Worm (Caenorhabditis elegans) whole organism, late embryonic: ENCODE results near the gene Y37E11AL.2.
A peak's percentile ranks its signal among the peaks of the same experiment; 100 is the strongest.

Experiments
- C08G9.2 ChIP-seq: sonication (generic microtip); optimal IDR thresholded peaks from 2 replicates; lab custom pipeline; 2016; ENCODE audit warnings: mild to moderate bottlenecking, missing genetic modification characterization, moderate library complexity, missing compliant biosample characterization
- F13H6.1 ChIP-seq: sonication (generic microtip); optimal IDR thresholded peaks from 2 replicates; lab custom pipeline; 2016; ENCODE audit warnings: missing genetic modification characterization, missing compliant biosample characterization
- K09A11.1 ChIP-seq: sonication (generic microtip); optimal IDR thresholded peaks from 2 replicates; lab custom pipeline; 2017; ENCODE audit warnings: antibody characterized with exemption, mild to moderate bottlenecking, missing genetic modification characterization, missing compliant biosample characterization; ENCODE audit not compliant: insufficient read depth
- T23F11.4 ChIP-seq: fragments of 200-800 bp; sonication (Bioruptor generic); optimal IDR thresholded peaks from 2 replicates; lab custom pipeline; 2018; ENCODE audit warnings: mild to moderate bottlenecking, missing genetic modification characterization, missing compliant biosample characterization
- ahr-1 ChIP-seq: sonication (generic microtip); optimal IDR thresholded peaks from 2 replicates; lab custom pipeline; 2016; ENCODE audit warnings: missing genetic modification characterization, missing compliant biosample characterization
- ceh-19 ChIP-seq: fragments of 200-800 bp; sonication (Bioruptor generic); optimal IDR thresholded peaks from 2 replicates; lab custom pipeline; 2018; ENCODE audit warnings: mild to moderate bottlenecking, missing genetic modification characterization, missing compliant biosample characterization
- ceh-2 ChIP-seq: sonication (generic microtip); optimal IDR thresholded peaks from 2 replicates; lab custom pipeline; 2016; ENCODE audit warnings: missing genotype, missing genetic modification characterization, missing compliant biosample characterization
- ceh-22 ChIP-seq: sonication (generic microtip); optimal IDR thresholded peaks from 2 replicates; lab custom pipeline; 2017; ENCODE audit warnings: missing biosample characterization, missing genetic modification characterization
- ceh-24 ChIP-seq: sonication (generic microtip); optimal IDR thresholded peaks from 2 replicates; lab custom pipeline; 2016; ENCODE audit warnings: mild to moderate bottlenecking, missing genetic modification characterization, missing compliant biosample characterization
- ceh-30 ChIP-seq: fragments of 150-350 bp; optimal IDR thresholded peaks from 2 replicates; lab custom pipeline; 2014; ENCODE audit warnings: missing biosample characterization, missing genetic modification characterization
- ceh-34 ChIP-seq: sonication (generic microtip); optimal IDR thresholded peaks from 2 replicates; lab custom pipeline; 2016; ENCODE audit warnings: mild to moderate bottlenecking, missing genetic modification characterization, missing compliant biosample characterization
- ceh-48 ChIP-seq: sonication (generic microtip); optimal IDR thresholded peaks from 2 replicates; lab custom pipeline; 2016; ENCODE audit warnings: missing genetic modification characterization, inconsistent platforms, missing compliant biosample characterization
- ceh-6 ChIP-seq: fragments of 200-800 bp; sonication (Bioruptor generic); optimal IDR thresholded peaks from 2 replicates; lab custom pipeline; 2018; ENCODE audit warnings: mild to moderate bottlenecking, missing genetic modification characterization, missing compliant biosample characterization
- ceh-9 ChIP-seq: sonication (generic microtip); optimal IDR thresholded peaks from 2 replicates; lab custom pipeline; 2016; ENCODE audit warnings: mild to moderate bottlenecking, missing genetic modification characterization, inconsistent platforms, missing compliant biosample characterization
- dmd-4 ChIP-seq: sonication (generic microtip); optimal IDR thresholded peaks from 2 replicates; lab custom pipeline; 2016; ENCODE audit warnings: borderline replicate concordance, missing genetic modification characterization, missing compliant biosample characterization
- elt-2 ChIP-seq: sonication (generic microtip); optimal IDR thresholded peaks from 2 replicates; lab custom pipeline; 2016; ENCODE audit warnings: missing genetic modification reagents, missing genetic modification characterization, missing compliant biosample characterization
- ets-4 ChIP-seq: sonication (generic microtip); optimal IDR thresholded peaks from 2 replicates; lab custom pipeline; 2016; ENCODE audit warnings: missing genetic modification characterization, missing compliant biosample characterization
- eyg-1 ChIP-seq: sonication (generic microtip); optimal IDR thresholded peaks from 2 replicates; lab custom pipeline; 2016; ENCODE audit warnings: missing genotype, missing genetic modification characterization, missing compliant biosample characterization
- hlh-15 ChIP-seq: sonication (generic microtip); optimal IDR thresholded peaks from 2 replicates; lab custom pipeline; 2016; ENCODE audit warnings: missing genetic modification characterization, missing compliant biosample characterization
- mec-3 ChIP-seq: sonication (generic microtip); optimal IDR thresholded peaks from 2 replicates; lab custom pipeline; 2016; ENCODE audit warnings: borderline replicate concordance, missing genetic modification characterization, missing compliant biosample characterization
- nfya-1 ChIP-seq: sonication (generic microtip); optimal IDR thresholded peaks from 2 replicates; lab custom pipeline; 2017; ENCODE audit warnings: missing genetic modification characterization, mild to moderate bottlenecking, missing compliant biosample characterization, antibody characterized with exemption, moderate library complexity
- npax-4 ChIP-seq: sonication (generic microtip); optimal IDR thresholded peaks from 2 replicates; lab custom pipeline; 2016; ENCODE audit warnings: missing genetic modification characterization, missing compliant biosample characterization
- pat-9 ChIP-seq: fragments of 200-800 bp; sonication (Bioruptor generic); optimal IDR thresholded peaks from 2 replicates; lab custom pipeline; 2018; ENCODE audit warnings: mild to moderate bottlenecking, missing genetic modification characterization, moderate library complexity, missing compliant biosample characterization
- pros-1 ChIP-seq: fragments of 150-350 bp; optimal IDR thresholded peaks from 2 replicates; lab custom pipeline; 2014; ENCODE audit warnings: missing biosample characterization, missing genetic modification reagents, missing genetic modification characterization
- rnt-1 ChIP-seq: sonication (generic microtip); optimal IDR thresholded peaks from 2 replicates; lab custom pipeline; 2016; ENCODE audit warnings: missing genetic modification characterization, missing compliant biosample characterization
- sdc-2 ChIP-seq: sonication (generic microtip); optimal IDR thresholded peaks from 2 replicates; lab custom pipeline; 2016; ENCODE audit warnings: missing genotype, missing genetic modification characterization, missing compliant biosample characterization
- sox-2 ChIP-seq: fragments of 200-800 bp; sonication (Bioruptor generic); IDR thresholded peaks from 2 replicates; pipeline ENCODE4 v1.3.6; 2022; ENCODE audit warnings: missing genetic modification reagents, missing genetic modification characterization, missing compliant biosample characterization
- sox-4 ChIP-seq: sonication (generic microtip); optimal IDR thresholded peaks from 2 replicates; lab custom pipeline; 2017; ENCODE audit warnings: mild to moderate bottlenecking, missing genetic modification characterization, inconsistent platforms, missing compliant biosample characterization
- tbx-7 ChIP-seq: sonication (generic microtip); optimal IDR thresholded peaks from 2 replicates; lab custom pipeline; 2016; ENCODE audit warnings: missing genotype, missing genetic modification characterization, missing compliant biosample characterization
- ttx-3 ChIP-seq: sonication (generic microtip); optimal IDR thresholded peaks from 2 replicates; lab custom pipeline; 2016; ENCODE audit warnings: missing genetic modification reagents, missing genetic modification characterization, missing compliant biosample characterization
- unc-42 ChIP-seq: sonication (generic microtip); optimal IDR thresholded peaks from 2 replicates; lab custom pipeline; 2016; ENCODE audit warnings: missing genotype, missing genetic modification characterization, missing compliant biosample characterization
- unc-86 ChIP-seq: sonication (generic microtip); optimal IDR thresholded peaks from 2 replicates; lab custom pipeline; 2016; ENCODE audit warnings: missing genetic modification characterization, missing compliant biosample characterization

The Y37E11AL.2 gene

DNA sequence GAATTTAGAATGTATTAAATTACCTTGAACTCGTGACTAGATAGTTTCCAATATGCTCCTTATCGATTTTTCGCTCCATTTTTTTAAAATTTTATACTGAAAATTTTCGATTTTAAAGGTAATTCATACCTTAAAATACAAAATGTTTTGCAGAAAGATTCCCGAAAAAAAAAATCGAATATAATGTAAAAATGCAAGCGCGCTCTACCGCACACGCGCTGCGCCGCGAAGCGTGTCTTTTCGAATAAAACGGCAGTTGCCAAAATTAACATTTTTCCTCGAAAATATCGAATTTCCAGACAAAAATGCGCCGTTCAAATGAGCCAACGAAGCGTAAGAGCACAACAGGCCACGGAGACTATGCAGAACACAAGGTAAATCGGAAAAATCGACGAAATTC lies 3.7 kb upstream of the Y37E11AL.2 start, which contains the start of the genes taf-6.2 and Y37E11AL.3:
taf-6.2 (minus strand) TSS at position 96 of the 400 bp plus-strand sequence.
Y37E11AL.3 (plus strand) TSS at position 298 of the 400 bp plus-strand sequence.
- TF ChIP-seq ceh-48 (tag; lab: Kevin White, UChicago), result peak; percentile 54
- TF ChIP-seq ceh-34 (tag; lab: Kevin White, UChicago), result peak; percentile 4
- peak; percentile 33 for TF ChIP-seq unc-42 (tag; lab: Kevin White, UChicago)
- no peak for TF ChIP-seq pat-9 (tag; lab: Kevin White, UChicago)
- TF ChIP-seq, all 69 proteins: peak for 3

- TF ChIP-seq F13H6.1 (tag; lab: Kevin White, UChicago), result no peak
- TF ChIP-seq ceh-2 (tag; lab: Kevin White, UChicago), result no peak
- TF ChIP-seq dmd-4 (tag; lab: Kevin White, UChicago), result no peak
- no peak for TF ChIP-seq K09A11.1 (tag; lab: Kevin White, UChicago)
- TF ChIP-seq tbx-7 (tag; lab: Kevin White, UChicago), result no peak
- no peak for TF ChIP-seq mec-3 (tag; lab: Kevin White, UChicago)
- TF ChIP-seq ets-4 (tag; lab: Kevin White, UChicago), result no peak
- no peak for TF ChIP-seq ttx-3 (tag; lab: Kevin White, UChicago)
- TF ChIP-seq npax-4 (tag; lab: Kevin White, UChicago), result no peak
- no peak for TF ChIP-seq nfya-1
- no peak for TF ChIP-seq hlh-15 (tag; lab: Kevin White, UChicago)
- no peak for TF ChIP-seq ceh-30 (tag; lab: Kevin White, UChicago)
- no peak for TF ChIP-seq ceh-19 (GFP tag; lab: Kevin White, UChicago)
- no peak for TF ChIP-seq ceh-48 (tag; lab: Kevin White, UChicago)
- TF ChIP-seq unc-42 (tag; lab: Kevin White, UChicago), result no peak
- no peak for TF ChIP-seq sdc-2 (tag; lab: Kevin White, UChicago)
- TF ChIP-seq elt-2 (tag; lab: Kevin White, UChicago), result no peak
Measured at ce11 chrIV:3700554-3700953, 2.3 kb downstream of the Y37E11AL.2 start, which contains the start of gene Y37E11AL.9. TSS of gene Y37E11AL.9 (minus strand) at chrIV:3700654.

ce11 chrIV:3701892-3702291 lies 3.6 kb downstream of the Y37E11AL.2 start, which contains the start of gene Y37E11AL.12:
TSS of gene Y37E11AL.12 (minus strand) at chrIV:3701992.
- no peak for TF ChIP-seq ceh-6 (GFP tag; lab: Kevin White, UChicago)
- TF ChIP-seq sdc-2 (tag; lab: Kevin White, UChicago), result no peak
- TF ChIP-seq K09A11.1 (tag; lab: Kevin White, UChicago), result no peak
- no peak for TF ChIP-seq unc-86 (tag; lab: Kevin White, UChicago)

DNA sequence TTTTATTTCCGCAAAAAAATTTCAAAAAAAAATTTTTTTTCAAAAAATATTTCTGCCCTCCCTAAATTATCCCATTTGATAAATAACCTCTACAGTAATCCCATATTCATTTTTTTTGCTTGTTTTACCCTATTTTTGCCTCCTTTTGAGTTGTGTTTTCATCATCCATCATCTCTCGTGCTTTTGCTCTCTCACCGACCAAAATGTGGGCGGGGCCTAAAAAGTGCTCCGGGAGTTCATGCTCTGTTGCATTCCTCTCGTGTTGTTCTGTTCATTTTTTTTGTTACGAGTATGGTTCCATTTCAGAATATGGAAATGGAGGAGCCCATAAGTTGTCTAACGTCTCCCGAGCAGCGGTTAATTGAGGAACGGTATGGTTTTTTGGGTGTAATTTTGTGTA lies 10.9 kb downstream of the Y37E11AL.2 start, which contains the start of gene Y37E11AL.1:
Y37E11AL.1 (plus strand) TSS at position 301 of the 400 bp plus-strand sequence.
- no peak for TF ChIP-seq T23F11.4 (GFP tag; lab: Kevin White, UChicago)
- no peak for TF ChIP-seq ttx-3 (tag; lab: Kevin White, UChicago)
- TF ChIP-seq ceh-9 (tag; lab: Kevin White, UChicago), result no peak
- no peak for TF ChIP-seq sox-2 (GFP tag; lab: Robert Waterston, UW)

ce11 chrIV:3710737-3711136 lies 12.4 kb downstream of the Y37E11AL.2 start:
- TF ChIP-seq ceh-22 (tag; lab: Kevin White, UChicago) (no peak), ceh-19 (GFP tag; lab: Kevin White, UChicago) (no peak), sox-4 (tag; lab: Kevin White, UChicago) (no peak), unc-42 (tag; lab: Kevin White, UChicago) (no peak), ahr-1 (tag; lab: Kevin White, UChicago) (no peak), eyg-1 (tag; lab: Kevin White, UChicago) (no peak), C08G9.2 (no peak), pros-1 (no peak), rnt-1 (tag; lab: Kevin White, UChicago) (no peak), ceh-24 (tag; lab: Kevin White, UChicago) (no peak)
